Fruit fly (Drosophila melanogaster): Measurements from ENCODE around the gene Syx7.

dm6 chr3L:21471895-21472294 is 26.3 kb downstream of the Syx7 start:
- TF ChIP-seq br (GFP tag; optimal IDR thresholded peaks at IDR 0.05): no peak
- TF ChIP-seq psq (GFP tag; optimal IDR thresholded peaks at IDR 0.05): no peak
- no peak for TF ChIP-seq tai (GFP tag; optimal IDR thresholded peaks at IDR 0.05)
- no peak for TF ChIP-seq dl (GFP tag; optimal IDR thresholded peaks at IDR 0.05; ENCODE audit: insufficient read depth in 1 of 2, partially characterized antibody in 2 of 2)
